Fruit fly (Drosophila melanogaster): ENCODE results near the gene CG10654.

CG10654 gene

dm6 chr3L:12468016-12468415 is 39.6 kb downstream of the CG10654 start, which contains the start of gene eyg (continued):
- TF ChIP-seq CG9876 (GFP tag; optimal IDR thresholded peaks at IDR 0.05), result peak; percentile 9
- no peak for TF ChIP-seq CG9727 (GFP tag; optimal IDR thresholded peaks at IDR 0.05)
- TF ChIP-seq Blimp-1 (GFP tag; optimal IDR thresholded peaks at IDR 0.05), result peak; percentile 26
- TF ChIP-seq CG12942 (GFP tag; optimal IDR thresholded peaks at IDR 0.05), result peak; percentile 24
- TF ChIP-seq Taf1 (GFP tag; IDR thresholded peaks at IDR 0.05), result no peak
- TF ChIP-seq ash1 (GFP tag; optimal IDR thresholded peaks at IDR 0.05), result no peak
- no peak for TF ChIP-seq CG12659 (GFP tag; optimal IDR thresholded peaks at IDR 0.05)
- peak; percentile 86 for TF ChIP-seq cg (GFP tag; optimal IDR thresholded peaks at IDR 0.05)
- TF ChIP-seq Kr (GFP tag; optimal IDR thresholded peaks at IDR 0.05), result peak; percentile 61
- TF ChIP-seq Poxn (GFP tag; IDR thresholded peaks at IDR 0.05), result no peak
- TF ChIP-seq CG17568 (GFP tag; optimal IDR thresholded peaks at IDR 0.05), result no peak
- TF ChIP-seq kah (GFP tag; optimal IDR thresholded peaks at IDR 0.05), result peak; percentile 8
- no peak for TF ChIP-seq CG7271 (tag; optimal IDR thresholded peaks at IDR 0.05)
- TF ChIP-seq Mrtf (GFP tag; IDR thresholded peaks at IDR 0.05), result no peak
- TF ChIP-seq CG10431 (GFP tag; optimal IDR thresholded peaks at IDR 0.05), result no peak
- no peak for TF ChIP-seq lola (GFP tag; optimal IDR thresholded peaks at IDR 0.05)
- peak; percentile 36 for TF ChIP-seq zen (tag; optimal IDR thresholded peaks at IDR 0.05)
- TF ChIP-seq Dp (GFP tag; optimal IDR thresholded peaks at IDR 0.05), result no peak
- TF ChIP-seq CG18599 (GFP tag; optimal IDR thresholded peaks at IDR 0.05), result no peak
- TF ChIP-seq Optix (GFP tag; IDR thresholded peaks at IDR 0.05), result no peak
- peak; percentile 46 for TF ChIP-seq CG13287 (GFP tag; IDR thresholded peaks at IDR 0.05; ENCODE audit: partially characterized antibody)
- peak; percentile 82 for TF ChIP-seq Bgb (GFP tag; IDR thresholded peaks at IDR 0.05; ENCODE audit: partially characterized antibody)
- no peak for TF ChIP-seq Ada2b (GFP tag; IDR thresholded peaks at IDR 0.05)
- TF ChIP-seq run (tag; optimal IDR thresholded peaks at IDR 0.05), result no peak
- no peak for TF ChIP-seq ac (GFP tag; optimal IDR thresholded peaks at IDR 0.05)
- TF ChIP-seq CG10979 (tag; optimal IDR thresholded peaks at IDR 0.05), result no peak
- TF ChIP-seq CG8388 (GFP tag; optimal IDR thresholded peaks at IDR 0.05), result peak; percentile 32
- TF ChIP-seq Dref (GFP tag; IDR thresholded peaks at IDR 0.05), result no peak
- 0 out of 2 replicates have a peak, but pooled peaks have one; percentile 16 for TF ChIP-seq rib (GFP tag; IDR thresholded peaks at IDR 0.05)
- TF ChIP-seq az2 (GFP tag; optimal IDR thresholded peaks at IDR 0.05), result no peak
- TF ChIP-seq CG11696 (GFP tag; IDR thresholded peaks at IDR 0.05), result no peak
- TF ChIP-seq Ets65A (GFP tag), result no peak
- peak; percentile 100 for TF ChIP-seq z (GFP tag; IDR thresholded peaks at IDR 0.05)
- no peak for TF ChIP-seq HLH54F (GFP tag; optimal IDR thresholded peaks at IDR 0.05)
- no peak for TF ChIP-seq CG6272 (GFP tag; IDR thresholded peaks at IDR 0.05)
- peak; percentile 37 for TF ChIP-seq NC2β (GFP tag; optimal IDR thresholded peaks at IDR 0.05)
- peak; percentile 79 for TF ChIP-seq phol (tag; optimal IDR thresholded peaks at IDR 0.05)
- no peak for TF ChIP-seq CG7372 (GFP tag; IDR thresholded peaks at IDR 0.05)
- TF ChIP-seq zf30C (GFP tag; optimal IDR thresholded peaks at IDR 0.05), result peak; percentile 40
- TF ChIP-seq jigr1 (GFP tag; IDR thresholded peaks at IDR 0.05), result no peak
- no peak for TF ChIP-seq btn (GFP tag; optimal IDR thresholded peaks at IDR 0.05)
- peak; percentile 43 for TF ChIP-seq pfk (GFP tag; optimal IDR thresholded peaks at IDR 0.05)
- TF ChIP-seq CG10565 (GFP tag; optimal IDR thresholded peaks at IDR 0.05), result no peak
- TF ChIP-seq CG3995 (GFP tag; optimal IDR thresholded peaks at IDR 0.05), result no peak
- no peak for TF ChIP-seq disco-r (GFP tag; optimal IDR thresholded peaks at IDR 0.05)
- TF ChIP-seq Hand (GFP tag; optimal IDR thresholded peaks at IDR 0.05), result no peak
- peak; percentile 18 for TF ChIP-seq jing (GFP tag; optimal IDR thresholded peaks at IDR 0.05)
- TF ChIP-seq br (optimal IDR thresholded peaks at IDR 0.05), result no peak
- TF ChIP-seq CG4360 (GFP tag; IDR thresholded peaks at IDR 0.05), result no peak
- no peak for TF ChIP-seq CG18011 (GFP tag; optimal IDR thresholded peaks at IDR 0.05)
- peak; percentile 52 for TF ChIP-seq CHES-1-like (GFP tag; optimal IDR thresholded peaks at IDR 0.05)
- peak; percentile 99 for TF ChIP-seq CG1832 (GFP tag; optimal IDR thresholded peaks at IDR 0.05)
